Worm (Caenorhabditis elegans): ENCODE results near the gene R05G6.3.

Gene R05G6.3

DNA sequence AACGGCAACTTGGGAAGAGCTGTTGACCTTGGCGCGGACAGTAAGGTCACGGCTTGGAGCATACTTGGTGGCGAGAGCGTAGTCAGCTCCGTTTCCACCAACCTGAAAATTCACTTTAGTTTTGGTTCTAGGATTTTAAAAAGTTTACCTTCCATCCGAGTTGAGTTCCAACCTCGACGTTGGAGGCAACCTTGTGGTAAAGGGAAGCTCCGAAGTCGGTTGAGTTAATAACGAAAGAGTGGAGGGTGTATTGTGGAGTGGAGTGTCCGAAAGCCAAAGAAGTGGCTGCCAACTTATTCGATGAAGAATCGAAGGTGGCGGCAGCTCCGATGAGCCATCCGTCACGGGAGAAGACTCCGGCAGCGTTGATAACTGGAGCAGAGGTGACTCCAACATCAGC is 9.6 kb upstream of the R05G6.3 start:
- TF ChIP-seq nhr-19 (GFP tag; conservative IDR thresholded peaks at IDR 0.05) (no peak), xbp-1 (tag; optimal IDR thresholded peaks at IDR 0.05) (no peak), efl-1 (optimal IDR thresholded peaks at IDR 0.05) (no peak), efl-1 (GFP tag; optimal IDR thresholded peaks at IDR 0.05 in 1 of 2) (peak in 1 of 2 experiments; percentile 93), ets-5 (GFP tag; IDR thresholded peaks at IDR 0.05) (0 out of 2 replicates have a peak, but pooled peaks have one; percentile 45)

DNA sequence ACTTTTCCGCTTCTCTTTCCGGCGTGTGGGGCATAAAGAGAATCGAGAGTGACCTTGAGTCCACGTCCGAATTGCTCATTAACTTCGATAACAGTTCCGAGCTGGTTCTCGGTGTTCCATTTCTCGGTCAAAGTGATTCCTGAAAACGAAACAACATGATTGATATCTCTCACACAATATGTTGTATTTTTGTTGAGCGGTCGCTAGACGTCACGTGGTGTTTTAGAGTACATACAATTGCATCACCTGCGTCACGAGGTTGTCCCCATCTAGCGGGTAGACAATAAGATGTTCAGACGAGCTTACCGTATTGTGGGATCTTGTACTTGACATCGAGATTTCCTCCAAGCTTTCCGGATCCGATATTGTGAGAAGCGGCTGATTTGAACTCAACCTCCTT is 9.0 kb upstream of the R05G6.3 start:
- TF ChIP-seq dpl-1 (GFP tag; optimal IDR thresholded peaks at IDR 0.05) (peak in 2 of 3 experiments; percentile 51 to 66), ztf-11 (tag; optimal IDR thresholded peaks at IDR 0.05) (no peak), nhr-28 (tag; optimal IDR thresholded peaks at IDR 0.05) (no peak), unc-62 (GFP tag; optimal IDR thresholded peaks at IDR 0.05) (no peak), egl-13 (tag; optimal IDR thresholded peaks at IDR 0.05) (no peak), mef-2 (tag; optimal IDR thresholded peaks at IDR 0.05) (no peak), nhr-47 (tag; optimal IDR thresholded peaks at IDR 0.05) (peak; percentile 32), hpl-2 (GFP tag; optimal IDR thresholded peaks at IDR 0.05) (no peak), snu-23 (GFP tag; optimal IDR thresholded peaks at IDR 0.05) (peak; percentile 69), lin-15B (tag; optimal IDR thresholded peaks at IDR 0.05) (no peak), rnt-1 (tag; optimal IDR thresholded peaks at IDR 0.05) (peak; percentile 60), ceh-82 (tag; optimal IDR thresholded peaks at IDR 0.05) (peak in 1 of 3 experiments; percentile 21), zag-1 (tag; optimal IDR thresholded peaks at IDR 0.05) (no peak), mdl-1 (tag; optimal IDR thresholded peaks at IDR 0.05) (peak in 1 of 2 experiments; percentile 86), nhr-71 (tag; optimal IDR thresholded peaks at IDR 0.05) (peak; percentile 83), elt-2 (tag; optimal IDR thresholded peaks at IDR 0.05) (peak; percentile 29), nhr-77 (tag; optimal IDR thresholded peaks at IDR 0.05) (no peak), nhr-84 (tag; optimal IDR thresholded peaks at IDR 0.05) (no peak), mab-9 (GFP tag; IDR thresholded peaks at IDR 0.05) (no peak), unc-130 (tag; optimal IDR thresholded peaks at IDR 0.05) (peak; percentile 73), nhr-237 (tag; optimal IDR thresholded peaks at IDR 0.05) (no peak), nhr-85 (tag) (peak; percentile 81), fkh-10 (GFP tag; optimal IDR thresholded peaks at IDR 0.05) (no peak), elt-3 (tag; optimal IDR thresholded peaks at IDR 0.05) (peak in 1 of 6 experiments; percentile 65), nhr-11 (tag; optimal IDR thresholded peaks at IDR 0.05) (no peak), unc-30 (tag; optimal IDR thresholded peaks at IDR 0.05) (no peak), ets-5 (GFP tag; IDR thresholded peaks at IDR 0.05) (no peak), skn-1 (tag; optimal IDR thresholded peaks at IDR 0.05) (peak; percentile 37), lir-3 (tag; optimal IDR thresholded peaks at IDR 0.05; ENCODE audit: poor library complexity) (peak; percentile 9), C04F5.9 (tag; optimal IDR thresholded peaks at IDR 0.05) (peak; percentile 2), aly-2 (tag; optimal IDR thresholded peaks at IDR 0.05) (no peak), snpc-4 (tag; optimal IDR thresholded peaks at IDR 0.05) (no peak), unc-86 (tag; optimal IDR thresholded peaks at IDR 0.05) (no peak), ces-1 (GFP tag; optimal IDR thresholded peaks at IDR 0.05) (no peak), hlh-17 (GFP tag; optimal IDR thresholded peaks at IDR 0.05; ENCODE audit: borderline replicate concordance) (no peak), alr-1 (tag; optimal IDR thresholded peaks at IDR 0.05; ENCODE audit: borderline replicate concordance) (no peak), pag-3 (tag; optimal IDR thresholded peaks at IDR 0.05; ENCODE audit: borderline replicate concordance, insufficient read depth) (no peak), grh-1 (GFP tag; IDR thresholded peaks at IDR 0.05) (0 out of 2 replicates have a peak, but pooled peaks have one; percentile 36), lin-39 (tag; optimal IDR thresholded peaks at IDR 0.05) (peak; percentile 9), C16A3.4 (tag; optimal IDR thresholded peaks at IDR 0.05) (peak; percentile 34), zip-4 (GFP tag; optimal IDR thresholded peaks at IDR 0.05) (no peak), nhr-76 (tag; optimal IDR thresholded peaks at IDR 0.05) (no peak), nhr-20 (tag; optimal IDR thresholded peaks at IDR 0.05) (peak; percentile 75), F16B12.6 (tag; optimal IDR thresholded peaks at IDR 0.05) (no peak), ceh-90 (tag; optimal IDR thresholded peaks at IDR 0.05) (no peak), unc-98 (GFP tag; IDR thresholded peaks at IDR 0.05) (no peak), ztf-4 (tag; optimal IDR thresholded peaks at IDR 0.05) (peak; percentile 6), vab-15 (tag; optimal IDR thresholded peaks at IDR 0.05) (no peak)

Measured in whole organism, L1 larva.